Fruit fly (Drosophila melanogaster): ENCODE data around the gene Srpk79D.

Srpk79D gene

dm6 chr3L:22277186-22277585, 3.4 kb downstream of the Srpk79D start (continued):
- peak; percentile 33 for TF ChIP-seq CG4318 (GFP tag; optimal IDR thresholded peaks at IDR 0.05)
- TF ChIP-seq CG9139 (GFP tag; optimal IDR thresholded peaks at IDR 0.05): no peak
- TF ChIP-seq CG11762 (GFP tag; optimal IDR thresholded peaks at IDR 0.05; ENCODE audit: insufficient read depth): no peak
- no peak for TF ChIP-seq Sox15 (GFP tag; optimal IDR thresholded peaks at IDR 0.05)
- no peak for TF ChIP-seq pdm3 (GFP tag; optimal IDR thresholded peaks at IDR 0.05)
- TF ChIP-seq esn (GFP tag; optimal IDR thresholded peaks at IDR 0.05): no peak
- TF ChIP-seq CG3919 (GFP tag; optimal IDR thresholded peaks at IDR 0.05): no peak

- TF ChIP-seq acj6 (GFP tag; optimal IDR thresholded peaks at IDR 0.05) (peak; percentile 93), Lpt (GFP tag; optimal IDR thresholded peaks at IDR 0.05) (peak; percentile 85), CG6792 (GFP tag; optimal IDR thresholded peaks at IDR 0.05) (peak; percentile 83), fd59A (GFP tag; optimal IDR thresholded peaks at IDR 0.05) (peak; percentile 71), CG16779 (tag; optimal IDR thresholded peaks at IDR 0.05) (no peak), net (GFP tag; optimal IDR thresholded peaks at IDR 0.05) (no peak), Sox102F (GFP tag; optimal IDR thresholded peaks at IDR 0.05) (peak; percentile 69), eg (GFP tag; IDR thresholded peaks at IDR 0.05) (peak; percentile 95), Eip75B (GFP tag; optimal IDR thresholded peaks at IDR 0.05) (no peak), topi (GFP tag; optimal IDR thresholded peaks at IDR 0.05) (peak; percentile 89), Gug (GFP tag; IDR thresholded peaks at IDR 0.05) (peak; percentile 84), CG32006 (GFP tag; optimal IDR thresholded peaks at IDR 0.05) (no peak), CG11762 (GFP tag; optimal IDR thresholded peaks at IDR 0.05; ENCODE audit: insufficient read depth) (peak; percentile 88), CG6808 (GFP tag; optimal IDR thresholded peaks at IDR 0.05) (no peak), dsx (GFP tag; optimal IDR thresholded peaks at IDR 0.05; ENCODE audit: poor library complexity, severe bottlenecking) (peak; percentile 82), CG15336 (GFP tag; IDR thresholded peaks at IDR 0.05) (peak; percentile 84), Smox (GFP tag; optimal IDR thresholded peaks at IDR 0.05) (no peak), Sox15 (GFP tag; optimal IDR thresholded peaks at IDR 0.05) (peak; percentile 89), ss (GFP tag; optimal IDR thresholded peaks at IDR 0.05) (no peak), Hr39 (GFP tag; optimal IDR thresholded peaks at IDR 0.05) (peak; percentile 90), Ets96B (tag; optimal IDR thresholded peaks at IDR 0.05) (peak; percentile 88), cyc (GFP tag; optimal IDR thresholded peaks at IDR 0.05) (peak; percentile 88), CG9139 (GFP tag; optimal IDR thresholded peaks at IDR 0.05) (peak; percentile 74), CG3032 (tag; optimal IDR thresholded peaks at IDR 0.05) (peak; percentile 89), svp (GFP tag) (peak; percentile 91), lz (GFP tag; optimal IDR thresholded peaks at IDR 0.05) (peak; percentile 82), fkh (GFP tag; optimal IDR thresholded peaks at IDR 0.05) (no peak), Sox14 (GFP tag; optimal IDR thresholded peaks at IDR 0.05) (peak; percentile 86), Ets21C (GFP tag; optimal IDR thresholded peaks at IDR 0.05) (peak; percentile 76), CG6276 (GFP tag; optimal IDR thresholded peaks at IDR 0.05) (no peak), CG4318 (GFP tag; optimal IDR thresholded peaks at IDR 0.05) (peak; percentile 85), CG31627 (GFP tag; optimal IDR thresholded peaks at IDR 0.05) (peak; percentile 88), salr (GFP tag; optimal IDR thresholded peaks at IDR 0.05) (peak in 1 of 2 experiments; percentile 59), spab (GFP tag; optimal IDR thresholded peaks at IDR 0.05) (no peak), Eip93F (GFP tag; optimal IDR thresholded peaks at IDR 0.05) (no peak), CG11294 (GFP tag; IDR thresholded peaks at IDR 0.05) (peak; percentile 83), CG10631 (GFP tag; optimal IDR thresholded peaks at IDR 0.05) (peak; percentile 93), CG8632 (GFP tag; optimal IDR thresholded peaks at IDR 0.05) (peak; percentile 92), Met (GFP tag; optimal IDR thresholded peaks at IDR 0.05) (no peak), CG11902 (GFP tag; optimal IDR thresholded peaks at IDR 0.05) (peak; percentile 86), CG34406 (GFP tag; optimal IDR thresholded peaks at IDR 0.05) (peak; percentile 93), CG10669 (GFP tag; optimal IDR thresholded peaks at IDR 0.05) (no peak), Hr4 (GFP tag; optimal IDR thresholded peaks at IDR 0.05) (peak; percentile 90), esn (GFP tag; optimal IDR thresholded peaks at IDR 0.05) (peak; percentile 92), vri (GFP tag; optimal IDR thresholded peaks at IDR 0.05) (no peak), Eip78C (GFP tag) (peak; percentile 97)
Observed at dm6 chr3L:22287994-22288766, 14.4 kb downstream of the Srpk79D start, which contains the start of the genes Hem and IleRS. Hem (minus strand) TSS chr3L:22288195. IleRS (plus strand) TSS chr3L:22288665.
